Fruit fly (Drosophila melanogaster) whole organism, pupa: ENCODE results near the gene CG15219.

Experiments used
- CG10348 ChIP-seq: fragments of 200-800 bp; sonication (Bioruptor generic); IDR thresholded peaks from 2 replicates; pipeline ENCODE4 v1.3.6; 2022; ENCODE audit warnings: missing biosample characterization, missing genetic modification characterization
- CG12605 ChIP-seq: fragments of 200-800 bp; sonication (Bioruptor generic); IDR thresholded peaks from 2 replicates; pipeline ENCODE4 v1.3.6; 2022; ENCODE audit warnings: missing biosample characterization, missing genetic modification characterization
- CG13204 ChIP-seq: fragments of 200-800 bp; sonication (Bioruptor generic); optimal IDR thresholded peaks from 2 replicates; lab custom pipeline; 2018; ENCODE audit warnings: missing biosample characterization, mild to moderate bottlenecking, missing genetic modification characterization, moderate library complexity
- CG14655 ChIP-seq: fragments of 200-800 bp; sonication (Bioruptor generic); optimal IDR thresholded peaks from 3 replicates; lab custom pipeline; 2017; ENCODE audit warnings: mild to moderate bottlenecking, missing biosample characterization, missing genetic modification reagents, missing genetic modification characterization
- CG15710 ChIP-seq: fragments of 200-800 bp; sonication (Bioruptor generic); optimal IDR thresholded peaks from 2 replicates; lab custom pipeline; 2018; ENCODE audit warnings: missing biosample characterization, mild to moderate bottlenecking, missing genetic modification characterization, moderate library complexity
- CG17806 ChIP-seq: fragments of 200-800 bp; sonication (Bioruptor generic); optimal IDR thresholded peaks from 2 replicates; lab custom pipeline; 2018; ENCODE audit warnings: missing biosample characterization, mild to moderate bottlenecking, missing genetic modification characterization, moderate library complexity
- CG32121 ChIP-seq: fragments of 200-800 bp; sonication (Bioruptor generic); IDR thresholded peaks from 2 replicates; pipeline ENCODE4 v1.3.6; 2022; ENCODE audit warnings: missing biosample characterization, missing genetic modification characterization
- CG4496 ChIP-seq: fragments of 200-800 bp; sonication (Bioruptor generic); IDR thresholded peaks from 3 replicates; pipeline ENCODE4 v1.3.6; 2022; ENCODE audit warnings: missing biosample characterization, missing genetic modification characterization
- CG8159 ChIP-seq: fragments of 200-800 bp; sonication (Bioruptor generic); optimal IDR thresholded peaks from 3 replicates; lab custom pipeline; 2018; ENCODE audit warnings: missing biosample characterization, mild to moderate bottlenecking, missing genetic modification characterization, moderate library complexity
- CG8301 ChIP-seq: fragments of 200-800 bp; sonication (Bioruptor generic); optimal IDR thresholded peaks from 2 replicates; lab custom pipeline; 2018; ENCODE audit warnings: missing biosample characterization, mild to moderate bottlenecking, missing genetic modification characterization
- CG9948 ChIP-seq: fragments of 200-800 bp; sonication (Bioruptor generic); optimal IDR thresholded peaks from 2 replicates; lab custom pipeline; 2018; ENCODE audit warnings: missing biosample characterization, mild to moderate bottlenecking, missing genetic modification characterization, moderate library complexity
- D1 ChIP-seq: fragments of 200-800 bp; sonication (Bioruptor generic); optimal IDR thresholded peaks from 2 replicates; lab custom pipeline; 2018; ENCODE audit warnings: missing biosample characterization, mild to moderate bottlenecking, missing genetic modification characterization, moderate library complexity
- EcR ChIP-seq: fragments of 200-800 bp; sonication (Bioruptor generic); optimal IDR thresholded peaks from 3 replicates; lab custom pipeline; 2019; ENCODE audit warnings: missing biosample characterization, missing genetic modification characterization, mild to moderate bottlenecking, moderate library complexity, missing genetic modification reagents
- Ets98B ChIP-seq: fragments of 200-800 bp; sonication (Bioruptor generic); IDR thresholded peaks from 2 replicates; pipeline ENCODE4 v1.3.6; 2022; ENCODE audit warnings: missing biosample characterization, missing genetic modification characterization
- Pif1A ChIP-seq: fragments of 200-800 bp; sonication (Bioruptor generic); optimal IDR thresholded peaks from 3 replicates; lab custom pipeline; 2016; ENCODE audit warnings: missing biosample characterization, missing genetic modification characterization
- Pif1B ChIP-seq: fragments of 200-800 bp; sonication (Bioruptor generic); optimal IDR thresholded peaks from 3 replicates; lab custom pipeline; 2016; ENCODE audit warnings: missing biosample characterization, missing genetic modification characterization
- Snoo ChIP-seq: fragments of 200-800 bp; sonication (Bioruptor generic); optimal IDR thresholded peaks from 3 replicates; lab custom pipeline; 2017; ENCODE audit warnings: missing biosample characterization, mild to moderate bottlenecking, missing genetic modification characterization, inconsistent platforms
- fd96Ca ChIP-seq: fragments of 200-800 bp; sonication (Bioruptor generic); IDR thresholded peaks from 3 replicates; pipeline ENCODE4 v1.3.6; 2022; ENCODE audit warnings: missing biosample characterization, missing genetic modification characterization
- gl ChIP-seq: fragments of 200-800 bp; sonication (Bioruptor generic); optimal IDR thresholded peaks from 2 replicates; lab custom pipeline; 2018; ENCODE audit warnings: missing biosample characterization, mild to moderate bottlenecking, missing genetic modification characterization
- rn ChIP-seq: fragments of 200-800 bp; sonication (Bioruptor generic); IDR thresholded peaks from 2 replicates; pipeline ENCODE4 v1.3.6; 2022; ENCODE audit warnings: missing biosample characterization, missing genetic modification characterization

CG15219 gene

DNA sequence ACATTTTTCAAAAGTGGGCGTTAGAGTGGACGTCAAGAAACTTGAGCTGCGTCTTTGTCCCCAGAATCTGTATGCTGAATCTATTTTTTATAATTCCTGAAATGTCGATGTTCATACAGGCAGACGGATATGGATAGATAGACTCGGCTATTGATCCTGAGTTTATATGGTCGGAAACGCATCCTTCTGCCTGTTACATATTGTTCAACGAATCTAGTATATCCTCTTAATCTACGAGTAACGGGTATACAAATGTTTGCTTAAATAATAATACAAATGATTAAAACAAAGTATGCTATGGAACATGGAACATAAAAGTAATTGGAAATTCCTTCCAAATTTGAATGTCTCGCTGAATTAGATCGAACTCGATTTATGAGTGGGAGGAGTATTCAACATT lies 34.5 kb downstream of the CG15219 start, which contains the start of gene tplus3a:
TSS of gene tplus3a (plus strand) at position 301 of the 400 bp plus-strand sequence.
- TF ChIP-seq CG15710: no peak
- no peak for TF ChIP-seq CG9948 (tag; lab: Kevin White, UChicago)
- TF ChIP-seq CG8301 (tag; lab: Kevin White, UChicago): no peak

DNA sequence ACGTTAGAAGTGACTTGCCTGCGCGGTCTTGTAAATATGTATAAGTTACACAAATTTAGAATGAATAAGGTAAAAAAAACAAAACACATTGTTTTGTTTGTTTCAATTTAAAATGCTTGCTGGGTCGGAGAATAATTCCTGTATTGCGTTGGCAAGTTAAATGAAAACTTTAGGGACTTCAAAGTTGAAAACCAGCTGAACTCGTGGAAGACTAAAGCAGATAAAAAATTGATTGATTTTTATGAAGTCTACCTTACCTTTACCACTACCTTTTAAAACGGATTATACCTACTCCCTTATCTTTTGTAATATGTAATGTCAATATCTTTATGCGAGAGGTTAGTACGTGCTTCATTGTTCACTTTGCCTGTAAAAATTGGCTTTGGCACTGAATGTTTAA lies 40.1 kb downstream of the CG15219 start, which contains the start of gene CG42597:
TSS of gene CG42597 (minus strand) at position 101 of the 400 bp plus-strand sequence.
- TF ChIP-seq Ets98B (no peak), CG9948 (tag; lab: Kevin White, UChicago) (no peak), EcR (GFP tag; lab: Kevin White, UChicago) (no peak), CG32121 (GFP tag; lab: Robert Waterston, UW) (no peak), Snoo (tag; lab: Kevin White, UChicago) (no peak), CG17806 (tag; lab: Kevin White, UChicago) (no peak), Pif1A (GFP tag; lab: Kevin White, UChicago) (no peak), CG10348 (GFP tag; lab: Robert Waterston, UW) (no peak), CG15710 (no peak), fd96Ca (no peak), CG4496 (GFP tag; lab: Robert Waterston, UW) (no peak), rn (GFP tag; lab: Robert Waterston, UW) (no peak), CG8159 (tag; lab: Kevin White, UChicago) (no peak), Pif1B (GFP tag; lab: Kevin White, UChicago) (no peak), CG8301 (tag; lab: Kevin White, UChicago) (no peak), D1 (tag; lab: Kevin White, UChicago) (no peak)
- TF ChIP-seq, all 21 proteins: peak for 0

DNA sequence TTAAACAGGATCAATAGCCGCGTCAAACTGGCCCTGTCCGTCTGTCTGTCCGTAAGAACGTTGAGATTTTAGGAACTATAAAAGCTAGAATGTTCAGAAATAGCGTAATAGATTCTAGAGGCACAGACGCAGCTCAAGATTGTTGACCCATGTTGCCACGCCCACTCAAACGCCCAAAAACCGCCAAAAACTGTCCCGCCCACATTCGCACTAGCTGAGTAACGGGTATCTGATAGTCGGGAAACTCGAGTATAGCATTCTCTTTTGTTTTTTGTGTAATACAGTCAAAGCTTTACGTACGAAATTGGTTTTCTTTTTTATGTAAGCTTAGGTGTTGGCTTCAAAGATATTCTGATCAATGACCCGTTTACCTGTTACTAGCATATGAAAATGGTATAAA lies 45.5 kb downstream of the CG15219 start:
- TF ChIP-seq Pif1A (GFP tag; lab: Kevin White, UChicago) (no peak), gl (no peak), Pif1B (GFP tag; lab: Kevin White, UChicago) (no peak), EcR (GFP tag; lab: Kevin White, UChicago) (no peak), CG9948 (tag; lab: Kevin White, UChicago) (no peak), CG13204 (no peak), CG14655 (GFP tag; lab: Kevin White, UChicago) (no peak), Ets98B (no peak), rn (GFP tag; lab: Robert Waterston, UW) (no peak), CG8301 (tag; lab: Kevin White, UChicago) (no peak), CG12605 (GFP tag; lab: Robert Waterston, UW) (no peak)
